Worm (Caenorhabditis elegans) whole organism, early embryonic: ENCODE data around the gene snap-1.

Experiments
- ama-1 ChIP-seq: fragments of 150-350 bp; optimal IDR thresholded peaks from 2 replicates; lab custom pipeline; 2014
- ceh-13 ChIP-seq: fragments of 200-800 bp; sonication (Bioruptor generic); optimal IDR thresholded peaks from 2 replicates; lab custom pipeline; 2018; ENCODE audit warnings: mild to moderate bottlenecking, missing genetic modification characterization, missing compliant biosample characterization
- ceh-36 ChIP-seq: sonication (generic microtip); optimal IDR thresholded peaks from 2 replicates; lab custom pipeline; 2016; ENCODE audit warnings: missing genetic modification characterization, inconsistent platforms, missing compliant biosample characterization
- ets-7 ChIP-seq: sonication (generic microtip); optimal IDR thresholded peaks from 2 replicates; lab custom pipeline; 2016; ENCODE audit warnings: missing genotype, missing genetic modification characterization, missing compliant biosample characterization
- hmg-4 ChIP-seq: fragments of 200-800 bp; sonication (Bioruptor generic); optimal IDR thresholded peaks from 2 replicates; lab custom pipeline; 2018; ENCODE audit warnings: mild to moderate bottlenecking, missing genetic modification characterization, missing compliant biosample characterization

ce11 chrV:8110816-8111215, 19.6 kb upstream of the snap-1 start:
- TF ChIP-seq ceh-13 (GFP tag; lab: Kevin White, UChicago) (no peak), ceh-36 (tag; lab: Kevin White, UChicago) (no peak), hmg-4 (GFP tag; lab: Kevin White, UChicago) (no peak), ama-1 (lab: Kevin White, UChicago) (no peak), ets-7 (no peak)
